Worm (Caenorhabditis elegans) whole organism, L1 larva: ENCODE measurements around the gene Y39B6A.5.

ENCODE experiments used
- hpl-2 ChIP-seq: fragments of 150-350 bp; optimal IDR thresholded peaks from 2 replicates; lab custom pipeline; 2014; ENCODE audit warnings: missing biosample characterization, missing genetic modification reagents, missing genetic modification characterization
- lin-39 ChIP-seq: fragments of 150-350 bp; optimal IDR thresholded peaks from 2 replicates; lab custom pipeline; 2014; ENCODE audit warnings: missing biosample characterization, missing genetic modification reagents, missing genetic modification characterization

DNA sequence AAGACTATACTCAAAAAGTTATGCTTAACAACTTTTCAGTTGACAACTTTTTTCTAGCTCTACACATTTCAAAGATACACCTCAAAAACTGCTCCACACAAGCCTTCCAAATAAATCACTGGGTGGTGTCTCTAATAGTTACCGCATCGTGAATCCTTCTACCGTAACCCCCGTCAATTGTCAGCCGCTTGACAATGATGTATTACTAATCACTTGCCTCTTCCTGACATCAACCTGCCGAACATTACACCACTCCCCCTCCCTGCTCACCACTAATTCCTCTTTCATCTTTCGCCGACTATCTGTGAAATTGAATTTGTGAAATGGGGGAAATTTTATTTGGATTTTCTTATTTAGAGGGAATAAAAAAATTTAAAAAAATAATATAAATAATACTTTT is 23.0 kb upstream of the Y39B6A.5 start:
- TF ChIP-seq lin-39 (tag; lab: Kevin White, UChicago): no peak
- no peak for TF ChIP-seq hpl-2 (GFP tag; lab: Kevin White, UChicago)
